Worm (Caenorhabditis elegans) whole organism, L4/young adult: Measurements from ENCODE around the gene cnt-1.

Experiments
- W03F9.2 ChIP-seq: fragments of 150-350 bp; optimal IDR thresholded peaks from 2 replicates; lab custom pipeline; 2014; ENCODE audit warnings: missing biosample characterization, missing genetic modification characterization
- dao-5 ChIP-seq: sonication (generic microtip); optimal IDR thresholded peaks from 2 replicates; lab custom pipeline; 2016; ENCODE audit warnings: missing genotype, missing genetic modification characterization, moderate library complexity, missing compliant biosample characterization
- him-1 ChIP-seq: sonication (generic microtip); optimal IDR thresholded peaks from 2 replicates; lab custom pipeline; 2016; ENCODE audit warnings: missing genotype, missing genetic modification reagents, missing genetic modification characterization, missing compliant biosample characterization

DNA sequence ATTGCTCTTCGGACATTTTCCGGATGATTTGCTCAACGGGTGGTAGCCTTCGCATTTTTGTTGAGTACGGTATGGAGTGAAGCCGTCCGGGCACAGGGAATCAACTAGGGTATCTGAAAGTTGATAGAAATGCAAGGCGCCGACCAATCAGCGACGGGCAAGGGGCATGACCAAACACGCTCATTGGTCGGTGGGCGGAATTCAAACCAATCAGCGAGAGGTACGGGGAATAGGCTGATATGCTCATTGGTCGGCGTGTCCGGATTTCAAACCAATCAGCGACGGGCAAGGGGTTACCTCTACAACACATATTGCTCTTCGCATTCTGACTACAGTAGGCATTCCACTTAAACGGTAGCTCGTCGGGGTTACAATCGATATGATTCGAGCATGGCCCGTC lies 20.2 kb upstream of the cnt-1 start:
- no peak for TF ChIP-seq him-1 (tag; lab: Kevin White, UChicago)
- TF ChIP-seq dao-5 (tag; lab: Kevin White, UChicago), result no peak
- no peak for TF ChIP-seq W03F9.2 (tag; lab: Kevin White, UChicago)
